Worm (Caenorhabditis elegans) whole organism, L2 larva: ENCODE measurements around the gene wdr-48.
A peak's percentile ranks its signal among the peaks of the same experiment; 100 is the strongest.

Source experiments
- aly-2 ChIP-seq: fragments of 150-350 bp; optimal IDR thresholded peaks from 2 replicates; lab custom pipeline; 2014; ENCODE audit warnings: missing biosample characterization, missing genetic modification characterization
- blmp-1 ChIP-seq: sonication (generic microtip); optimal IDR thresholded peaks from 2 replicates; lab custom pipeline; 2017; ENCODE audit warnings: missing genetic modification characterization, mild to moderate bottlenecking, missing compliant biosample characterization, antibody characterized with exemption, moderate library complexity; ENCODE audit not compliant: insufficient read depth
- ceh-82 ChIP-seq: fragments of 150-350 bp; optimal IDR thresholded peaks from 2 replicates; lab custom pipeline; 2014; ENCODE audit warnings: missing biosample characterization, missing genetic modification characterization
- unc-39 ChIP-seq: fragments of 150-350 bp; optimal IDR thresholded peaks from 2 replicates; lab custom pipeline; 2014; ENCODE audit warnings: missing biosample characterization, missing genetic modification characterization

- TF ChIP-seq unc-39, result no peak
- TF ChIP-seq aly-2 (tag; lab: Kevin White, UChicago), result no peak
- peak; percentile 5 for TF ChIP-seq blmp-1
- TF ChIP-seq ceh-82 (tag; lab: Kevin White, UChicago), result no peak
Measured at ce11 chrIII:4551963-4552362, 26.7 kb upstream of the wdr-48 start.
